Worm (Caenorhabditis elegans): ENCODE data around the gene asp-12.
A peak's percentile ranks its signal among the peaks of the same experiment; 100 is the strongest.

- TF ChIP-seq ceh-82 (tag; optimal IDR thresholded peaks at IDR 0.05) (no peak), nhr-76 (tag; optimal IDR thresholded peaks at IDR 0.05) (no peak), lin-39 (tag; optimal IDR thresholded peaks at IDR 0.05) (no peak), nhr-237 (tag; optimal IDR thresholded peaks at IDR 0.05) (no peak), skn-1 (tag; optimal IDR thresholded peaks at IDR 0.05) (no peak), ama-1 (optimal IDR thresholded peaks at IDR 0.05) (peak; percentile 70), nhr-12 (tag; optimal IDR thresholded peaks at IDR 0.05) (no peak), unc-62 (GFP tag; optimal IDR thresholded peaks at IDR 0.05) (no peak), ceh-28 (tag; optimal IDR thresholded peaks at IDR 0.05) (peak; percentile 22), elt-3 (tag; optimal IDR thresholded peaks at IDR 0.05) (no peak)
These were observed 32.0 kb downstream of the asp-12 start, which contains the start of gene W02D7.6 for ce11 chrV:8300935-8301535.
